Fruit fly (Drosophila melanogaster): Measurements from ENCODE around the gene Hip1.

Hip1 gene

dm6 chr3L:12803159-12804034 is 30.0 kb upstream of the Hip1 start:
- TF ChIP-seq vri (GFP tag; optimal IDR thresholded peaks at IDR 0.05) (no peak), eg (GFP tag; IDR thresholded peaks at IDR 0.05) (0 out of 3 replicates have a peak, but pooled peaks have one; percentile 21), dac (GFP tag; optimal IDR thresholded peaks at IDR 0.05) (no peak), CG6276 (GFP tag; optimal IDR thresholded peaks at IDR 0.05) (no peak), achi (GFP tag; optimal IDR thresholded peaks at IDR 0.05) (no peak), Hr38 (GFP tag; optimal IDR thresholded peaks at IDR 0.05) (no peak), svp (GFP tag) (no peak), Met (GFP tag; optimal IDR thresholded peaks at IDR 0.05) (peak; percentile 36), CG11902 (GFP tag; optimal IDR thresholded peaks at IDR 0.05) (no peak), ss (GFP tag; optimal IDR thresholded peaks at IDR 0.05) (no peak), pdm3 (GFP tag; optimal IDR thresholded peaks at IDR 0.05) (no peak), CG11762 (GFP tag; optimal IDR thresholded peaks at IDR 0.05; ENCODE audit: insufficient read depth) (no peak), CG34406 (GFP tag; optimal IDR thresholded peaks at IDR 0.05) (no peak), lz (GFP tag; optimal IDR thresholded peaks at IDR 0.05) (no peak), Eip75B (GFP tag; optimal IDR thresholded peaks at IDR 0.05) (no peak), CG10631 (GFP tag; optimal IDR thresholded peaks at IDR 0.05) (no peak), CG4318 (GFP tag; optimal IDR thresholded peaks at IDR 0.05) (no peak), esn (GFP tag; optimal IDR thresholded peaks at IDR 0.05) (peak; percentile 52), acj6 (GFP tag; optimal IDR thresholded peaks at IDR 0.05) (no peak), Eip78C (GFP tag) (peak; percentile 69), fd59A (GFP tag; optimal IDR thresholded peaks at IDR 0.05) (no peak), CG10669 (GFP tag; optimal IDR thresholded peaks at IDR 0.05) (no peak), CG6792 (GFP tag; optimal IDR thresholded peaks at IDR 0.05) (no peak), Smox (GFP tag; optimal IDR thresholded peaks at IDR 0.05) (peak; percentile 17), CG32006 (GFP tag; optimal IDR thresholded peaks at IDR 0.05) (peak; percentile 8), salr (GFP tag; optimal IDR thresholded peaks at IDR 0.05) (peak in 1 of 2 experiments; percentile 10), CG6163 (GFP tag; IDR thresholded peaks at IDR 0.05) (no peak), CG3032 (tag; optimal IDR thresholded peaks at IDR 0.05) (no peak), dsx (GFP tag; optimal IDR thresholded peaks at IDR 0.05; ENCODE audit: poor library complexity, severe bottlenecking) (no peak), CG16779 (tag; optimal IDR thresholded peaks at IDR 0.05) (no peak), Ets21C (GFP tag; optimal IDR thresholded peaks at IDR 0.05) (peak; percentile 24), OdsH (GFP tag; optimal IDR thresholded peaks at IDR 0.05) (no peak), net (GFP tag; optimal IDR thresholded peaks at IDR 0.05) (peak; percentile 43), CG6854 (GFP tag; optimal IDR thresholded peaks at IDR 0.05) (no peak), cyc (GFP tag; optimal IDR thresholded peaks at IDR 0.05) (no peak), Ets96B (tag; optimal IDR thresholded peaks at IDR 0.05) (no peak), CG8632 (GFP tag; optimal IDR thresholded peaks at IDR 0.05) (peak; percentile 35), CG1621 (tag; optimal IDR thresholded peaks at IDR 0.05) (no peak), fd85E (GFP tag; optimal IDR thresholded peaks at IDR 0.05) (no peak), Blimp-1 (GFP tag; optimal IDR thresholded peaks at IDR 0.05) (no peak), CG31627 (GFP tag; optimal IDR thresholded peaks at IDR 0.05) (peak; percentile 4), CG15336 (GFP tag; IDR thresholded peaks at IDR 0.05) (0 out of 2 replicates have a peak, but pooled peaks have one; percentile 22), Gug (GFP tag; IDR thresholded peaks at IDR 0.05) (no peak), CG3919 (GFP tag; optimal IDR thresholded peaks at IDR 0.05) (peak; percentile 13), Eip93F (GFP tag; optimal IDR thresholded peaks at IDR 0.05) (no peak), CG7368 (GFP tag; optimal IDR thresholded peaks at IDR 0.05) (no peak), Lpt (GFP tag; optimal IDR thresholded peaks at IDR 0.05) (no peak), CG9139 (GFP tag; optimal IDR thresholded peaks at IDR 0.05) (no peak), CG8119 (GFP tag; IDR thresholded peaks at IDR 0.05) (no peak), CG8319 (GFP tag; optimal IDR thresholded peaks at IDR 0.05) (no peak), Sox15 (GFP tag; optimal IDR thresholded peaks at IDR 0.05) (no peak)

Data from whole organism, prepupa.